Fruit fly (Drosophila melanogaster) S2 (cell line): Measurements from ENCODE around the gene CG8419.

ENCODE experiments used
- CG8478 ChIP-seq: fragments of >200 bp; optimal IDR thresholded peaks from 2 replicates; lab custom pipeline; 2018
- CTCF ChIP-seq, 2 experiments: fragments of >200 bp; optimal IDR thresholded peaks; 2 replicates each; lab custom pipeline; 2018

CG8419 gene

dm6 chr2L:8205871-8206270 is at the start of gene CG8419:
Gene CG8419 (plus strand): TSS chr2L:8206171.
- TF ChIP-seq CTCF (optimal IDR thresholded peaks at IDR 0.05; lab: Kevin White, UChicago) (no peak), CG8478 (lab: Kevin White, UChicago) (no peak)

dm6 chr2L:8156682-8157081 is 49.3 kb upstream of the CG8419 start:
- TF ChIP-seq CTCF (optimal IDR thresholded peaks at IDR 0.05; lab: Kevin White, UChicago) (no peak), CG8478 (lab: Kevin White, UChicago) (no peak)

dm6 chr2L:8157166-8157565 is 48.8 kb upstream of the CG8419 start:
- TF ChIP-seq CTCF (optimal IDR thresholded peaks at IDR 0.05; lab: Kevin White, UChicago) (no peak), CG8478 (lab: Kevin White, UChicago) (no peak)

- no peak for TF ChIP-seq CG8478 (lab: Kevin White, UChicago)
- TF ChIP-seq CTCF (optimal IDR thresholded peaks at IDR 0.05; lab: Kevin White, UChicago), result no peak
These were observed 46.5 kb upstream of the CG8419 start, which contains the start of the genes PAPLA1 and Rbsn-5 for dm6 chr2L:8159498-8159897. Gene PAPLA1 (minus strand): TSS chr2L:8159638. Gene Rbsn-5 (plus strand): TSS chr2L:8159832.

- no peak for TF ChIP-seq CTCF (optimal IDR thresholded peaks at IDR 0.05; lab: Kevin White, UChicago)
- TF ChIP-seq CG8478 (lab: Kevin White, UChicago), result no peak
These were observed 44.0 kb upstream of the CG8419 start for dm6 chr2L:8161994-8162306.

dm6 chr2L:8162307-8163024 is 43.5 kb upstream of the CG8419 start, which contains the start of gene Acbp1:
Gene Acbp1 (minus strand): TSS chr2L:8162452.
- no peak for TF ChIP-seq CG8478 (lab: Kevin White, UChicago)
- no peak for TF ChIP-seq CTCF (optimal IDR thresholded peaks at IDR 0.05; lab: Kevin White, UChicago)

- TF ChIP-seq CTCF (optimal IDR thresholded peaks at IDR 0.05; lab: Kevin White, UChicago) (no peak), CG8478 (lab: Kevin White, UChicago) (no peak)
These were observed 43.0 kb upstream of the CG8419 start, which contains the start of gene Piezo for dm6 chr2L:8163025-8163351. Gene Piezo (plus strand): TSS chr2L:8163073.

dm6 chr2L:8163588-8164166 is 42.3 kb upstream of the CG8419 start:
- TF ChIP-seq CG8478 (lab: Kevin White, UChicago) (no peak), CTCF (optimal IDR thresholded peaks at IDR 0.05; lab: Kevin White, UChicago) (no peak)

- TF ChIP-seq CG8478 (lab: Kevin White, UChicago) (no peak), CTCF (optimal IDR thresholded peaks at IDR 0.05; lab: Kevin White, UChicago) (no peak)
These were observed 41.8 kb upstream of the CG8419 start for dm6 chr2L:8164219-8164618.

dm6 chr2L:8165800-8166576 is 40.0 kb upstream of the CG8419 start:
- TF ChIP-seq CG8478 (lab: Kevin White, UChicago) (no peak), CTCF (optimal IDR thresholded peaks at IDR 0.05; lab: Kevin White, UChicago) (no peak)

dm6 chr2L:8168075-8168474 is 37.9 kb upstream of the CG8419 start:
- TF ChIP-seq CTCF (optimal IDR thresholded peaks at IDR 0.05; lab: Kevin White, UChicago) (no peak), CG8478 (lab: Kevin White, UChicago) (no peak)

dm6 chr2L:8170600-8171182 is 35.3 kb upstream of the CG8419 start:
- TF ChIP-seq CG8478 (lab: Kevin White, UChicago) (no peak), CTCF (optimal IDR thresholded peaks at IDR 0.05; lab: Kevin White, UChicago) (no peak)

dm6 chr2L:8171544-8171943 is 34.4 kb upstream of the CG8419 start:
- TF ChIP-seq CTCF (optimal IDR thresholded peaks at IDR 0.05; lab: Kevin White, UChicago) (no peak), CG8478 (lab: Kevin White, UChicago) (no peak)

dm6 chr2L:8185008-8185407 is 21.0 kb upstream of the CG8419 start:
- TF ChIP-seq CTCF (optimal IDR thresholded peaks at IDR 0.05; lab: Kevin White, UChicago) (peak; percentile 82 to 90), CG8478 (lab: Kevin White, UChicago) (no peak)

dm6 chr2L:8190681-8191080 is 15.3 kb upstream of the CG8419 start, which contains the start of gene CG34134:
Gene CG34134 (minus strand): TSS chr2L:8190781.
- no peak for TF ChIP-seq CTCF (optimal IDR thresholded peaks at IDR 0.05; lab: Kevin White, UChicago)
- no peak for TF ChIP-seq CG8478 (lab: Kevin White, UChicago)
